Worm (Caenorhabditis elegans) whole organism, L1 larva: ENCODE data around the gene prp-8.
A peak's percentile ranks its signal among the peaks of the same experiment; 100 is the strongest.

Experiments used
- C34B4.2 ChIP-seq: sonication (generic microtip); optimal IDR thresholded peaks from 2 replicates; lab custom pipeline; 2017; ENCODE audit warnings: mild to moderate bottlenecking, missing genetic modification characterization, missing compliant biosample characterization
- F16B12.6 ChIP-seq: fragments of 150-350 bp; optimal IDR thresholded peaks from 2 replicates; lab custom pipeline; 2014; ENCODE audit warnings: missing biosample characterization, missing genetic modification characterization
- aha-1 ChIP-seq: fragments of 150-350 bp; optimal IDR thresholded peaks from 2 replicates; lab custom pipeline; 2014; ENCODE audit warnings: missing biosample characterization, missing genetic modification characterization
- aly-2 ChIP-seq: fragments of 150-350 bp; optimal IDR thresholded peaks from 2 replicates; lab custom pipeline; 2014; ENCODE audit warnings: missing biosample characterization, missing genetic modification characterization
- ceh-88 ChIP-seq: fragments of 200-800 bp; sonication (Bioruptor generic); IDR thresholded peaks from 2 replicates; pipeline ENCODE4 v1.3.6; 2022; ENCODE audit warnings: missing genetic modification characterization, missing compliant biosample characterization
- efl-1 ChIP-seq, 4 experiments: fragments of 150-350 bp; optimal IDR thresholded peaks in 3 of 4; peaks in 1 of 4; 1 replicate in 1 of 4; 2 replicates in 3 of 4; lab custom pipeline; 2014; ENCODE audit warnings: missing biosample characterization in 2 of 4, missing genetic modification characterization in 2 of 4, missing genetic modification reagents in 2 of 4
- egl-27 ChIP-seq, 2 experiments: fragments of 150-350 bp in 1 of 2; sonication (generic microtip); optimal IDR thresholded peaks; 3 replicates each; lab custom pipeline; 2017 to 2018; ENCODE audit warnings: missing biosample characterization in 2 of 2, missing genetic modification characterization in 2 of 2, missing genetic modification reagents in 2 of 2
- elt-2 ChIP-seq: sonication (generic microtip); optimal IDR thresholded peaks from 2 replicates; lab custom pipeline; 2016; ENCODE audit warnings: missing genetic modification characterization, mild to moderate bottlenecking, inconsistent platforms, missing compliant biosample characterization, missing genetic modification reagents
- hlh-4 ChIP-seq: sonication (generic microtip); optimal IDR thresholded peaks from 2 replicates; lab custom pipeline; 2016; ENCODE audit warnings: mild to moderate bottlenecking, missing genetic modification characterization, missing compliant biosample characterization
- lin-13 ChIP-seq: fragments of 150-350 bp; optimal IDR thresholded peaks from 2 replicates; lab custom pipeline; 2014; ENCODE audit warnings: missing biosample characterization, missing genetic modification reagents, missing genetic modification characterization
- lin-15B ChIP-seq: fragments of 150-350 bp; sonication (generic microtip); optimal IDR thresholded peaks from 3 replicates; lab custom pipeline; 2014; ENCODE audit warnings: missing biosample characterization, missing genetic modification characterization
- nhr-20 ChIP-seq: sonication (generic microtip); optimal IDR thresholded peaks from 2 replicates; lab custom pipeline; 2016; ENCODE audit warnings: mild to moderate bottlenecking, missing genetic modification characterization, missing compliant biosample characterization
- nhr-28 ChIP-seq: fragments of 150-350 bp; optimal IDR thresholded peaks from 2 replicates; lab custom pipeline; 2014; ENCODE audit warnings: missing biosample characterization, missing genetic modification characterization
- nhr-47 ChIP-seq: sonication (generic microtip); optimal IDR thresholded peaks from 2 replicates; lab custom pipeline; 2016; ENCODE audit warnings: mild to moderate bottlenecking, missing genetic modification characterization, moderate library complexity, missing compliant biosample characterization
- nhr-71 ChIP-seq: sonication (generic microtip); optimal IDR thresholded peaks from 2 replicates; lab custom pipeline; 2016; ENCODE audit warnings: mild to moderate bottlenecking, missing genetic modification characterization, moderate library complexity, missing compliant biosample characterization
- pax-3 ChIP-seq: fragments of 200-800 bp; sonication (Bioruptor generic); optimal IDR thresholded peaks from 2 replicates; lab custom pipeline; 2018; ENCODE audit warnings: mild to moderate bottlenecking, missing genetic modification characterization, moderate library complexity, missing compliant biosample characterization
- skn-1 ChIP-seq: fragments of 150-350 bp; optimal IDR thresholded peaks from 2 replicates; lab custom pipeline; 2014; ENCODE audit warnings: missing biosample characterization, missing genetic modification characterization
- sox-4 ChIP-seq: sonication (generic microtip); optimal IDR thresholded peaks from 2 replicates; lab custom pipeline; 2016; ENCODE audit warnings: missing genetic modification characterization, missing compliant biosample characterization
- tbx-2 ChIP-seq: sonication (generic microtip); optimal IDR thresholded peaks from 2 replicates; lab custom pipeline; 2016; ENCODE audit warnings: missing genetic modification characterization, missing compliant biosample characterization
- unc-86 ChIP-seq: sonication (generic microtip); optimal IDR thresholded peaks from 2 replicates; lab custom pipeline; 2016; ENCODE audit warnings: missing genetic modification characterization, missing compliant biosample characterization
- zip-4 ChIP-seq: fragments of 200-800 bp; sonication (Bioruptor generic); optimal IDR thresholded peaks from 2 replicates; lab custom pipeline; 2018; ENCODE audit warnings: mild to moderate bottlenecking, missing genetic modification characterization, moderate library complexity, missing compliant biosample characterization
- ztf-11 ChIP-seq, 2 experiments: sonication (generic microtip); optimal IDR thresholded peaks; 2 replicates each; lab custom pipeline; 2016 to 2017; ENCODE audit warnings: missing genetic modification characterization in 2 of 2, missing biosample characterization in 1 of 2, missing compliant biosample characterization in 1 of 2
- ztf-4 ChIP-seq: fragments of 150-350 bp; optimal IDR thresholded peaks from 2 replicates; lab custom pipeline; 2014; ENCODE audit warnings: missing biosample characterization, missing genetic modification characterization

prp-8 gene

ce11 chrIII:8220081-8220480 lies 55.9 kb downstream of the prp-8 start:
- TF ChIP-seq skn-1 (tag; lab: Kevin White, UChicago) (no peak), aly-2 (tag; lab: Kevin White, UChicago) (no peak), hlh-4 (tag; lab: Kevin White, UChicago) (no peak), aha-1 (tag; lab: Kevin White, UChicago) (no peak), efl-1 (optimal IDR thresholded peaks at IDR 0.05; lab: Kevin White, UChicago) (no peak), efl-1 (GFP tag; optimal IDR thresholded peaks at IDR 0.05 in 1 of 2; lab: Kevin White, UChicago) (no peak), elt-2 (tag; lab: Kevin White, UChicago) (no peak), F16B12.6 (tag; lab: Kevin White, UChicago) (no peak), pax-3 (tag; lab: Kevin White, UChicago) (no peak), lin-13 (GFP tag; lab: Kevin White, UChicago) (no peak), unc-86 (tag; lab: Kevin White, UChicago) (peak; percentile 79), zip-4 (no peak), nhr-28 (tag; lab: Kevin White, UChicago) (no peak), ztf-4 (tag; lab: Kevin White, UChicago) (no peak), ztf-11 (tag; optimal IDR thresholded peaks at IDR 0.05; lab: Kevin White, UChicago) (peak in 1 of 2 experiments; percentile 57), nhr-71 (tag; lab: Kevin White, UChicago) (no peak), egl-27 (tag; optimal IDR thresholded peaks at IDR 0.05; lab: Kevin White, UChicago) (no peak), nhr-47 (tag; lab: Kevin White, UChicago) (no peak), sox-4 (no peak), lin-15B (tag; lab: Kevin White, UChicago) (no peak), ceh-88 (GFP tag; lab: Robert Waterston, UW) (no peak), nhr-20 (tag; lab: Kevin White, UChicago) (no peak), C34B4.2 (tag; lab: Kevin White, UChicago) (no peak), tbx-2 (tag; lab: Kevin White, UChicago) (peak; percentile 6)
